Comparison of ENCODE assay signal across 4 worm cellular contexts in the genomic region with DNA sequence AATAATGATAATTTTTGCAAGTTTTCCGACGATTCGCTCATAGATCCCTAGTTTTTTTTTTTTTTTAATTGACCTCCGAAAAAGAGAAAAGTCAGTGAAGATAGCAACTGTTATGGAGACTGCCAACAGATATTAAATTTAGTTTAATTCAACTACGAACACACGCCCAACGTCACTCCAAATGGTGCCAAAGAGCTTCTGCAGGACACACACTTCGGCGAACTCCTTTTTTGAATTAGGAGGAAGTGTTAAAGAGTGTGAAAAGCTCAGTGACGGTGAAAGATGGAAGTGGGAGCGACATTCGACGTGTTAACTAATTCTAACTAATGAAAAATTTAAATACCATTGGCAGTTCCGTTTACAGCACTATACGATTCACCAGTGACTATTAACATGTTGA.
TF ChIP-seq lines count a peak whose summit lies in the region.

No protein-coding gene starts in this region.

TF ChIP-seq in whole organism, L2 larva, 48 proteins besides CTCF, POLR2A, EP300 and RAD21:
- TF ChIP-seq ztf-4 (tag; optimal IDR thresholded peaks at IDR 0.05; lab: Kevin White, UChicago) (no peak), blmp-1 (tag; optimal IDR thresholded peaks at IDR 0.05; lab: Kevin White, UChicago; ENCODE audit: insufficient read depth) (no peak), unc-55 (GFP tag; optimal IDR thresholded peaks at IDR 0.05; lab: Kevin White, UChicago) (peak; percentile 7), snpc-4 (tag; optimal IDR thresholded peaks at IDR 0.05; lab: Kevin White, UChicago) (no peak), nhr-12 (tag; optimal IDR thresholded peaks at IDR 0.05; lab: Kevin White, UChicago) (no peak)

TF ChIP-seq in whole organism, L3 larva, 47 proteins besides CTCF, POLR2A, EP300 and RAD21:
- no peak for TF ChIP-seq fkh-2 (tag; optimal IDR thresholded peaks at IDR 0.05; lab: Kevin White, UChicago)
- TF ChIP-seq ama-1 (optimal IDR thresholded peaks at IDR 0.05; lab: Kevin White, UChicago), result peak; percentile 65

TF ChIP-seq in whole organism, L4 larva, 104 proteins besides CTCF, POLR2A, EP300 and RAD21:
- TF ChIP-seq ama-1 (optimal IDR thresholded peaks at IDR 0.05; lab: Kevin White, UChicago) (peak; percentile 45), arid-1 (GFP tag; conservative IDR thresholded peaks at IDR 0.05; lab: Robert Waterston, UW) (0 out of 2 replicates have a peak, but pooled peaks have one; percentile 40), lin-38 (GFP tag; IDR thresholded peaks at IDR 0.05; lab: Robert Waterston, UW) (peak; percentile 35; the same call in 1 of the 2 replicates), lim-7 (GFP tag; IDR thresholded peaks at IDR 0.05; lab: Robert Waterston, UW) (0 out of 2 replicates have a peak, but pooled peaks have one; percentile 45), mes-2 (tag; optimal IDR thresholded peaks at IDR 0.05; lab: Kevin White, UChicago; ENCODE audit: poor library complexity, severe bottlenecking) (peak; percentile 35), skn-1 (tag; optimal IDR thresholded peaks at IDR 0.05; lab: Kevin White, UChicago) (no peak), R02D3.7 (tag; optimal IDR thresholded peaks at IDR 0.05; lab: Kevin White, UChicago) (no peak)
TF ChIP-seq in whole organism, L4 larva: peak in this region for 5.

TF ChIP-seq in whole organism, young adult, 124 proteins besides CTCF, POLR2A, EP300 and RAD21:
- TF ChIP-seq attf-3 (GFP tag; conservative IDR thresholded peaks at IDR 0.05; lab: Robert Waterston, UW) (no peak), cebp-1 (GFP tag; IDR thresholded peaks at IDR 0.05; lab: Robert Waterston, UW) (no peak; the same call in 1 of the 2 replicates), cebp-1 (tag; optimal IDR thresholded peaks at IDR 0.05; lab: Kevin White, UChicago) (peak; percentile 31), nfyb-1 (GFP tag; IDR thresholded peaks at IDR 0.05; lab: Robert Waterston, UW) (0 out of 2 replicates have a peak, but pooled peaks have one; percentile 40), hsf-1 (GFP tag; IDR thresholded peaks at IDR 0.05; lab: Robert Waterston, UW) (0 out of 2 replicates have a peak, but pooled peaks have one; percentile 32), ets-4 (GFP tag; optimal IDR thresholded peaks at IDR 0.05; lab: Kevin White, UChicago) (no peak), nhr-179 (tag; optimal IDR thresholded peaks at IDR 0.05; lab: Kevin White, UChicago) (no peak), tlf-1 (GFP tag; optimal IDR thresholded peaks at IDR 0.05; lab: Kevin White, UChicago) (peak; percentile 0), snpc-4 (GFP tag; optimal IDR thresholded peaks at IDR 0.05; lab: Kevin White, UChicago) (no peak), snpc-4 (tag; optimal IDR thresholded peaks at IDR 0.05; lab: Kevin White, UChicago) (peak in 1 of 4 experiments; percentile 25), egl-44 (GFP tag; IDR thresholded peaks at IDR 0.05; lab: Robert Waterston, UW) (no peak), lin-26 (GFP tag; IDR thresholded peaks at IDR 0.05; lab: Robert Waterston, UW) (0 out of 2 replicates have a peak, but pooled peaks have one; percentile 12), ama-1 (optimal IDR thresholded peaks at IDR 0.05; lab: Kevin White, UChicago) (peak; percentile 43), ama-1 (GFP tag; optimal IDR thresholded peaks at IDR 0.05; lab: Kevin White, UChicago) (peak in 1 of 2 experiments; percentile 60), madf-3 (GFP tag; IDR thresholded peaks at IDR 0.05; lab: Robert Waterston, UW) (peak; percentile 13; the same call in 1 of the 2 replicates), ceh-40 (GFP tag; IDR thresholded peaks at IDR 0.05; lab: Robert Waterston, UW) (no peak), nhr-90 (tag; optimal IDR thresholded peaks at IDR 0.05; lab: Kevin White, UChicago) (peak; percentile 65), bed-2 (GFP tag; IDR thresholded peaks at IDR 0.05; lab: Robert Waterston, UW) (no peak), ceh-79 (tag; optimal IDR thresholded peaks at IDR 0.05; lab: Kevin White, UChicago) (peak; percentile 12), die-1 (tag; optimal IDR thresholded peaks at IDR 0.05; lab: Kevin White, UChicago) (peak; percentile 29), ekl-4 (GFP tag; IDR thresholded peaks at IDR 0.05; lab: Robert Waterston, UW) (0 out of 2 replicates have a peak, but pooled peaks have one; percentile 42), F49E8.2 (tag; optimal IDR thresholded peaks at IDR 0.05; lab: Kevin White, UChicago; ENCODE audit: insufficient read depth) (peak; percentile 22)
